Worm (Caenorhabditis elegans) whole organism, L1 larva: ENCODE measurements around the gene R02D5.6.

Experiments used
- aha-1 ChIP-seq: fragments of 150-350 bp; optimal IDR thresholded peaks from 2 replicates; lab custom pipeline; 2014; ENCODE audit warnings: missing biosample characterization, missing genetic modification characterization
- elt-2 ChIP-seq: sonication (generic microtip); optimal IDR thresholded peaks from 2 replicates; lab custom pipeline; 2016; ENCODE audit warnings: missing genetic modification characterization, mild to moderate bottlenecking, inconsistent platforms, missing compliant biosample characterization, missing genetic modification reagents
- elt-3 ChIP-seq, 6 experiments: fragments of 150-350 bp in 1 of 6; sonication (generic microtip); optimal IDR thresholded peaks; 2 replicates each; lab custom pipeline; 2017 to 2018; ENCODE audit warnings: missing biosample characterization in 6 of 6, missing genetic modification characterization in 6 of 6, inconsistent platforms in 1 of 6
- fkh-4 ChIP-seq: sonication (generic microtip); optimal IDR thresholded peaks from 2 replicates; lab custom pipeline; 2016; ENCODE audit warnings: missing compliant biosample characterization, missing genetic modification characterization, borderline replicate concordance
- lin-13 ChIP-seq: fragments of 150-350 bp; optimal IDR thresholded peaks from 2 replicates; lab custom pipeline; 2014; ENCODE audit warnings: missing biosample characterization, missing genetic modification reagents, missing genetic modification characterization
- lin-39 ChIP-seq: fragments of 150-350 bp; optimal IDR thresholded peaks from 2 replicates; lab custom pipeline; 2014; ENCODE audit warnings: missing biosample characterization, missing genetic modification reagents, missing genetic modification characterization
- nhr-12 ChIP-seq: sonication (generic microtip); optimal IDR thresholded peaks from 2 replicates; lab custom pipeline; 2017; ENCODE audit warnings: missing biosample characterization, missing genetic modification characterization
- nhr-237 ChIP-seq: fragments of 150-350 bp; optimal IDR thresholded peaks from 2 replicates; lab custom pipeline; 2014; ENCODE audit warnings: missing biosample characterization, missing genetic modification characterization
- nhr-76 ChIP-seq: sonication (generic microtip); optimal IDR thresholded peaks from 2 replicates; lab custom pipeline; 2017; ENCODE audit warnings: missing biosample characterization, missing genetic modification characterization
- pqm-1 ChIP-seq: sonication (generic microtip); optimal IDR thresholded peaks from 3 replicates; lab custom pipeline; 2017; ENCODE audit warnings: missing biosample characterization, missing genetic modification characterization
- snpc-4 ChIP-seq: fragments of 150-350 bp; optimal IDR thresholded peaks from 2 replicates; lab custom pipeline; 2014; ENCODE audit warnings: missing biosample characterization, missing genetic modification characterization
- unc-62 ChIP-seq: fragments of 150-350 bp; optimal IDR thresholded peaks from 2 replicates; lab custom pipeline; 2014; ENCODE audit warnings: missing biosample characterization, missing genetic modification reagents, missing genetic modification characterization
- xbp-1 ChIP-seq: sonication (generic microtip); optimal IDR thresholded peaks from 2 replicates; lab custom pipeline; 2016; ENCODE audit warnings: missing genetic modification characterization, missing compliant biosample characterization
- zag-1 ChIP-seq: fragments of 150-350 bp; optimal IDR thresholded peaks from 2 replicates; lab custom pipeline; 2014; ENCODE audit warnings: missing biosample characterization, missing genetic modification characterization

DNA sequence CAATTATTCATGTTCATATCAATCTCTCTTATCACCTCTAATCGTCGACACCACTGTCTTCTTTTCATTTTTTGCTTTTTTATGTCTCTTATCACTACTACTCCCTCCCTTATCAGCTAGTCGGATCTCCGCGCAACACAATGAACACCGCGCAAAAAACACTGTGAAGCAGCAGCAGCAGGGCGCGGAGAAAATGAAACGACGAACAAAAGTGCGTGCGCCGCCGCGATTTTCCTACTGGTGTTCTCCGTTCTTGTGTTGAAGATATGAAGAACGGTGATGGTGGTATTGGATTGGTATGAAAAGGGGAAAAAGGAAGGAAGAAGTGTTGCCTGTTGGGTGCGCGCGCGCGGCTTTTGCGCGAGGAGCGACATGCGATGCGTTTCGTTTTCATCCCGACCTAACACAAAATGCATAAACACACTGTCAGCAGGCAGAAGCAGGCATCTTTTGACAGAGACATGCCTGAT, 12.1 kb downstream of the R02D5.6 start:
- TF ChIP-seq zag-1 (tag; lab: Kevin White, UChicago), result no peak
- TF ChIP-seq fkh-4 (tag; lab: Kevin White, UChicago), result no peak
- no peak for TF ChIP-seq nhr-237 (tag; lab: Kevin White, UChicago)
- TF ChIP-seq snpc-4, result no peak
- TF ChIP-seq nhr-12 (tag; lab: Kevin White, UChicago), result no peak
- no peak for TF ChIP-seq lin-39
- no peak for TF ChIP-seq lin-13 (GFP tag; lab: Kevin White, UChicago)
- TF ChIP-seq elt-3 (tag; optimal IDR thresholded peaks at IDR 0.05; lab: Kevin White, UChicago), result peak in 1 of 6 experiments; percentile 25
- no peak for TF ChIP-seq aha-1 (tag; lab: Kevin White, UChicago)
- TF ChIP-seq unc-62 (GFP tag; lab: Kevin White, UChicago), result no peak
- TF ChIP-seq nhr-76, result no peak
- peak; percentile 80 for TF ChIP-seq pqm-1 (tag; lab: Kevin White, UChicago)
- TF ChIP-seq xbp-1 (tag; lab: Kevin White, UChicago), result no peak
- peak; percentile 83 for TF ChIP-seq elt-2 (tag; lab: Kevin White, UChicago)
